Fruit fly (Drosophila melanogaster) whole organism, embryonic: ENCODE data around the gene yellow-e.

Experiments used
- CG15011 ChIP-seq: fragments of 200-800 bp; sonication (Bioruptor generic); optimal IDR thresholded peaks from 3 replicates; lab custom pipeline; 2018; ENCODE audit warnings: missing biosample characterization, mild to moderate bottlenecking, missing genetic modification characterization
- CG31388 ChIP-seq: fragments of 200-800 bp; sonication (Bioruptor generic); optimal IDR thresholded peaks from 2 replicates; lab custom pipeline; 2016; ENCODE audit warnings: missing biosample characterization, missing genetic modification characterization
- CG3838 ChIP-seq: fragments of 200-800 bp; sonication (Bioruptor generic); optimal IDR thresholded peaks from 3 replicates; lab custom pipeline; 2016; ENCODE audit warnings: missing biosample characterization, missing genetic modification characterization
- CG4360 ChIP-seq: fragments of 200-800 bp; sonication (Bioruptor generic); IDR thresholded peaks from 2 replicates; pipeline ENCODE4 v1.3.6; 2022; ENCODE audit warnings: missing biosample characterization, missing genetic modification characterization
- CG6813 ChIP-seq: fragments of 200-800 bp; sonication (Bioruptor generic); optimal IDR thresholded peaks from 2 replicates; lab custom pipeline; 2017; ENCODE audit warnings: missing biosample characterization, missing genetic modification characterization, mild to moderate bottlenecking, moderate library complexity, missing genetic modification reagents
- CG8359 ChIP-seq: fragments of 200-800 bp; sonication (Bioruptor generic); optimal IDR thresholded peaks from 2 replicates; lab custom pipeline; 2017; ENCODE audit warnings: missing biosample characterization, mild to moderate bottlenecking, missing genetic modification characterization, borderline replicate concordance
- CTCF ChIP-seq: fragments of 200-800 bp; sonication (Bioruptor generic); optimal IDR thresholded peaks from 2 replicates; lab custom pipeline; 2017; ENCODE audit warnings: missing biosample characterization, mild to moderate bottlenecking, missing genetic modification characterization, moderate library complexity
- Side ChIP-seq: fragments of 200-800 bp; sonication (Bioruptor generic); optimal IDR thresholded peaks from 2 replicates; lab custom pipeline; 2016; ENCODE audit warnings: missing biosample characterization, missing genetic modification characterization
- danr ChIP-seq: fragments of 200-800 bp; sonication (Bioruptor generic); IDR thresholded peaks from 2 replicates; pipeline ENCODE4 v1.3.6; 2022; ENCODE audit warnings: missing biosample characterization, missing genetic modification characterization
- mam ChIP-seq: fragments of 200-800 bp; sonication (Bioruptor generic); optimal IDR thresholded peaks from 3 replicates; lab custom pipeline; 2016; ENCODE audit warnings: missing biosample characterization, missing genetic modification characterization
- nau ChIP-seq: fragments of 200-800 bp; sonication (Bioruptor generic); optimal IDR thresholded peaks from 3 replicates; lab custom pipeline; 2017; ENCODE audit warnings: missing biosample characterization, mild to moderate bottlenecking, missing genetic modification characterization, missing genetic modification reagents
- sr ChIP-seq: fragments of 200-800 bp; sonication (Bioruptor generic); IDR thresholded peaks from 3 replicates; pipeline ENCODE4 v1.3.6; 2022; ENCODE audit warnings: missing biosample characterization, missing genetic modification characterization
- tna ChIP-seq: fragments of 200-800 bp; sonication (Bioruptor generic); IDR thresholded peaks from 2 replicates; pipeline ENCODE4 v1.3.6; 2022; ENCODE audit warnings: missing biosample characterization, missing genetic modification characterization; ENCODE audit not compliant: partially characterized antibody

- TF ChIP-seq CG3838 (GFP tag; lab: Kevin White, UChicago) (no peak), danr (GFP tag; lab: Robert Waterston, UW) (no peak), CG15011 (no peak), nau (GFP tag; lab: Kevin White, UChicago) (no peak), mam (no peak), CG8359 (GFP tag; lab: Kevin White, UChicago) (no peak), sr (GFP tag; lab: Robert Waterston, UW) (no peak), CG6813 (GFP tag; lab: Kevin White, UChicago) (no peak), CG4360 (GFP tag; lab: Robert Waterston, UW) (no peak), CG31388 (GFP tag; lab: Kevin White, UChicago) (no peak), Side (no peak), CTCF (GFP tag; lab: Kevin White, UChicago) (no peak), tna (no peak)
Observed at dm6 chr3R:13390490-13390889, 24.6 kb downstream of the yellow-e start.
